Worm (Caenorhabditis elegans) whole organism, L4 larva: ENCODE data around the gene R05H10.7.

ENCODE experiments used
- aly-2 ChIP-seq: sonication (generic microtip); optimal IDR thresholded peaks from 2 replicates; lab custom pipeline; 2018; ENCODE audit warnings: missing biosample characterization, missing genetic modification characterization
- dpl-1 ChIP-seq: fragments of 150-350 bp; optimal IDR thresholded peaks from 2 replicates; lab custom pipeline; 2014; ENCODE audit warnings: missing biosample characterization, missing genetic modification reagents, missing genetic modification characterization
- mep-1 ChIP-seq: fragments of 150-350 bp; sonication (generic microtip); optimal IDR thresholded peaks from 3 replicates; lab custom pipeline; 2014; ENCODE audit warnings: missing biosample characterization, missing genetic modification characterization
- pqm-1 ChIP-seq: sonication (generic microtip); optimal IDR thresholded peaks from 2 replicates; lab custom pipeline; 2017; ENCODE audit warnings: missing biosample characterization, missing genetic modification characterization
- set-16 ChIP-seq: fragments of 200-800 bp; sonication (Bioruptor generic); IDR thresholded peaks from 2 replicates; pipeline ENCODE4 v1.3.6; 2022; ENCODE audit warnings: missing genetic modification reagents, missing genetic modification characterization, missing compliant biosample characterization
- spr-3 ChIP-seq: fragments of 200-800 bp; sonication (Bioruptor generic); optimal IDR thresholded peaks from 2 replicates; lab custom pipeline; 2018; ENCODE audit warnings: mild to moderate bottlenecking, missing genetic modification characterization, missing compliant biosample characterization
- unc-130 ChIP-seq: sonication (generic microtip); optimal IDR thresholded peaks from 2 replicates; lab custom pipeline; 2016; ENCODE audit warnings: missing genetic modification reagents, missing genetic modification characterization, missing compliant biosample characterization
- unc-62 ChIP-seq, 3 experiments: fragments of 150-350 bp in 1 of 3; sonication (generic microtip); optimal IDR thresholded peaks in 2 of 3; peaks in 1 of 3; 1 replicate in 1 of 3; 2 replicates in 2 of 3; lab custom pipeline; 2014 to 2017; ENCODE audit warnings: missing biosample characterization in 3 of 3, missing genetic modification characterization in 3 of 3, missing genetic modification reagents in 3 of 3, missing genotype in 1 of 3

- TF ChIP-seq set-16 (GFP tag; lab: Robert Waterston, UW) (no peak), dpl-1 (GFP tag; lab: Kevin White, UChicago) (no peak), unc-62 (GFP tag; optimal IDR thresholded peaks at IDR 0.05 in 1 of 2; lab: Kevin White, UChicago) (no peak), unc-62 (tag; optimal IDR thresholded peaks at IDR 0.05; lab: Kevin White, UChicago) (no peak), pqm-1 (no peak), mep-1 (tag; lab: Kevin White, UChicago) (no peak), unc-130 (GFP tag; lab: Kevin White, UChicago) (no peak), aly-2 (no peak), spr-3 (GFP tag; lab: Kevin White, UChicago) (no peak)
Measured at ce11 chrII:14832055-14832454, 23.3 kb upstream of the R05H10.7 start.
